Worm (Caenorhabditis elegans) whole organism, L1 larva: ENCODE data around the gene clc-9.

ENCODE experiments used
- C04F5.9 ChIP-seq: sonication (generic microtip); optimal IDR thresholded peaks from 2 replicates; lab custom pipeline; 2016; ENCODE audit warnings: missing genetic modification characterization, missing compliant biosample characterization
- C16A3.4 ChIP-seq: fragments of 150-350 bp; optimal IDR thresholded peaks from 2 replicates; lab custom pipeline; 2014; ENCODE audit warnings: missing biosample characterization, missing genetic modification characterization
- aha-1 ChIP-seq: fragments of 150-350 bp; optimal IDR thresholded peaks from 2 replicates; lab custom pipeline; 2014; ENCODE audit warnings: missing biosample characterization, missing genetic modification characterization
- ama-1 ChIP-seq: fragments of 150-350 bp; optimal IDR thresholded peaks from 2 replicates; lab custom pipeline; 2014
- ceh-63 ChIP-seq: fragments of 200-800 bp; sonication (Bioruptor generic); optimal IDR thresholded peaks from 2 replicates; lab custom pipeline; 2018; ENCODE audit warnings: mild to moderate bottlenecking, missing genetic modification characterization, missing compliant biosample characterization
- ceh-82 ChIP-seq, 3 experiments: fragments of 150-350 bp in 1 of 3; sonication (generic microtip) in 2 of 3; optimal IDR thresholded peaks; 2 replicates each; lab custom pipeline; 2014 to 2017; ENCODE audit warnings: missing biosample characterization in 3 of 3, missing genetic modification characterization in 3 of 3
- ceh-90 ChIP-seq: sonication (generic microtip); optimal IDR thresholded peaks from 2 replicates; lab custom pipeline; 2016; ENCODE audit warnings: missing genetic modification characterization, missing compliant biosample characterization
- efl-1 ChIP-seq, 4 experiments: fragments of 150-350 bp; optimal IDR thresholded peaks in 3 of 4; peaks in 1 of 4; 1 replicate in 1 of 4; 2 replicates in 3 of 4; lab custom pipeline; 2014; ENCODE audit warnings: missing biosample characterization in 2 of 4, missing genetic modification characterization in 2 of 4, missing genetic modification reagents in 2 of 4
- elt-2 ChIP-seq: sonication (generic microtip); optimal IDR thresholded peaks from 2 replicates; lab custom pipeline; 2016; ENCODE audit warnings: missing genetic modification characterization, mild to moderate bottlenecking, inconsistent platforms, missing compliant biosample characterization, missing genetic modification reagents
- ets-5 ChIP-seq: fragments of 200-800 bp; sonication (Bioruptor generic); IDR thresholded peaks from 2 replicates; pipeline ENCODE4 v1.3.6; 2022; ENCODE audit warnings: missing genetic modification characterization, missing compliant biosample characterization
- fkh-4 ChIP-seq: sonication (generic microtip); optimal IDR thresholded peaks from 2 replicates; lab custom pipeline; 2016; ENCODE audit warnings: missing compliant biosample characterization, missing genetic modification characterization, borderline replicate concordance
- grh-1 ChIP-seq: fragments of 200-800 bp; sonication (Bioruptor generic); IDR thresholded peaks from 2 replicates; pipeline ENCODE4 v1.3.6; 2022; ENCODE audit warnings: missing genetic modification reagents, missing genetic modification characterization, missing compliant biosample characterization
- hlh-17 ChIP-seq: fragments of 200-800 bp; sonication (Bioruptor generic); optimal IDR thresholded peaks from 2 replicates; lab custom pipeline; 2018; ENCODE audit warnings: missing genetic modification characterization, mild to moderate bottlenecking, missing compliant biosample characterization, moderate library complexity, borderline replicate concordance
- hpl-2 ChIP-seq: fragments of 150-350 bp; optimal IDR thresholded peaks from 2 replicates; lab custom pipeline; 2014; ENCODE audit warnings: missing biosample characterization, missing genetic modification reagents, missing genetic modification characterization
- jun-1 ChIP-seq: fragments of 150-350 bp; optimal IDR thresholded peaks from 2 replicates; lab custom pipeline; 2014; ENCODE audit warnings: missing biosample characterization, missing genetic modification reagents, missing genetic modification characterization
- lin-14 ChIP-seq: fragments of 200-800 bp; sonication (Bioruptor generic); optimal IDR thresholded peaks from 2 replicates; lab custom pipeline; 2018; ENCODE audit warnings: mild to moderate bottlenecking, missing genetic modification characterization, moderate library complexity, missing compliant biosample characterization
- lin-15B ChIP-seq: fragments of 150-350 bp; sonication (generic microtip); optimal IDR thresholded peaks from 3 replicates; lab custom pipeline; 2014; ENCODE audit warnings: missing biosample characterization, missing genetic modification characterization
- lin-35 ChIP-seq, 2 experiments: fragments of 150-350 bp; optimal IDR thresholded peaks; 2 replicates each; lab custom pipeline; 2014; ENCODE audit warnings: missing biosample characterization in 2 of 2, missing genetic modification characterization in 2 of 2, missing genetic modification reagents in 2 of 2
- lin-39 ChIP-seq: fragments of 150-350 bp; optimal IDR thresholded peaks from 2 replicates; lab custom pipeline; 2014; ENCODE audit warnings: missing biosample characterization, missing genetic modification reagents, missing genetic modification characterization
- lsy-2 ChIP-seq, 2 experiments: fragments of 150-350 bp; optimal IDR thresholded peaks; 2 replicates each; lab custom pipeline; 2014; ENCODE audit warnings: missing biosample characterization in 2 of 2, missing genetic modification characterization in 2 of 2
- mab-9 ChIP-seq: fragments of 200-800 bp; sonication (Bioruptor generic); IDR thresholded peaks from 2 replicates; pipeline ENCODE4 v1.3.6; 2022; ENCODE audit warnings: missing genetic modification reagents, missing genetic modification characterization, missing compliant biosample characterization
- mdl-1 ChIP-seq, 2 experiments: fragments of 150-350 bp; optimal IDR thresholded peaks; 2 replicates each; lab custom pipeline; 2014 to 2017; ENCODE audit warnings: missing biosample characterization in 2 of 2, missing genetic modification characterization in 2 of 2, inconsistent platforms in 1 of 2
- nhr-11 ChIP-seq: fragments of 150-350 bp; optimal IDR thresholded peaks from 2 replicates; lab custom pipeline; 2014; ENCODE audit warnings: missing biosample characterization, missing genetic modification characterization
- nhr-12 ChIP-seq: sonication (generic microtip); optimal IDR thresholded peaks from 2 replicates; lab custom pipeline; 2017; ENCODE audit warnings: missing biosample characterization, missing genetic modification characterization
- nhr-19 ChIP-seq: fragments of 200-800 bp; sonication (Bioruptor generic); conservative IDR thresholded peaks from 2 replicates; pipeline ENCODE4 v1.3.6; 2022; ENCODE audit warnings: missing genetic modification characterization, missing compliant biosample characterization
- nhr-20 ChIP-seq: sonication (generic microtip); optimal IDR thresholded peaks from 2 replicates; lab custom pipeline; 2016; ENCODE audit warnings: mild to moderate bottlenecking, missing genetic modification characterization, missing compliant biosample characterization
- nhr-237 ChIP-seq: fragments of 150-350 bp; optimal IDR thresholded peaks from 2 replicates; lab custom pipeline; 2014; ENCODE audit warnings: missing biosample characterization, missing genetic modification characterization
- nhr-47 ChIP-seq: sonication (generic microtip); optimal IDR thresholded peaks from 2 replicates; lab custom pipeline; 2016; ENCODE audit warnings: mild to moderate bottlenecking, missing genetic modification characterization, moderate library complexity, missing compliant biosample characterization
- nhr-71 ChIP-seq: sonication (generic microtip); optimal IDR thresholded peaks from 2 replicates; lab custom pipeline; 2016; ENCODE audit warnings: mild to moderate bottlenecking, missing genetic modification characterization, moderate library complexity, missing compliant biosample characterization
- nhr-76 ChIP-seq: sonication (generic microtip); optimal IDR thresholded peaks from 2 replicates; lab custom pipeline; 2017; ENCODE audit warnings: missing biosample characterization, missing genetic modification characterization
- nhr-77 ChIP-seq: fragments of 150-350 bp; optimal IDR thresholded peaks from 2 replicates; lab custom pipeline; 2014; ENCODE audit warnings: missing biosample characterization, missing genetic modification characterization
- pag-3 ChIP-seq: sonication (generic microtip); optimal IDR thresholded peaks from 2 replicates; lab custom pipeline; 2017; ENCODE audit warnings: missing genetic modification characterization, mild to moderate bottlenecking, missing compliant biosample characterization, antibody characterized with exemption, borderline replicate concordance; ENCODE audit not compliant: insufficient read depth
- rnt-1 ChIP-seq: sonication (generic microtip); optimal IDR thresholded peaks from 2 replicates; lab custom pipeline; 2016; ENCODE audit warnings: mild to moderate bottlenecking, missing genetic modification characterization, moderate library complexity, missing compliant biosample characterization
- snu-23 ChIP-seq: sonication (generic microtip); optimal IDR thresholded peaks from 2 replicates; lab custom pipeline; 2016; ENCODE audit warnings: missing genetic modification characterization, missing compliant biosample characterization
- sox-4 ChIP-seq: sonication (generic microtip); optimal IDR thresholded peaks from 2 replicates; lab custom pipeline; 2016; ENCODE audit warnings: missing genetic modification characterization, missing compliant biosample characterization
- swsn-7 ChIP-seq: sonication (generic microtip); optimal IDR thresholded peaks from 2 replicates; lab custom pipeline; 2016; ENCODE audit warnings: missing genetic modification characterization, missing compliant biosample characterization
- tbx-2 ChIP-seq: sonication (generic microtip); optimal IDR thresholded peaks from 2 replicates; lab custom pipeline; 2016; ENCODE audit warnings: missing genetic modification characterization, missing compliant biosample characterization
- tlp-1 ChIP-seq: fragments of 150-350 bp; optimal IDR thresholded peaks from 2 replicates; lab custom pipeline; 2014; ENCODE audit warnings: missing biosample characterization, missing genetic modification characterization
- unc-130 ChIP-seq: fragments of 150-350 bp; optimal IDR thresholded peaks from 2 replicates; lab custom pipeline; 2017; ENCODE audit warnings: missing biosample characterization, missing genetic modification characterization, inconsistent platforms
- unc-62 ChIP-seq: fragments of 150-350 bp; optimal IDR thresholded peaks from 2 replicates; lab custom pipeline; 2014; ENCODE audit warnings: missing biosample characterization, missing genetic modification reagents, missing genetic modification characterization
- unc-98 ChIP-seq: fragments of 200-800 bp; sonication (Bioruptor generic); IDR thresholded peaks from 2 replicates; pipeline ENCODE4 v1.3.6; 2022; ENCODE audit warnings: missing genetic modification characterization, missing compliant biosample characterization
- vab-15 ChIP-seq: sonication (generic microtip); optimal IDR thresholded peaks from 2 replicates; lab custom pipeline; 2017; ENCODE audit warnings: missing genotype, mild to moderate bottlenecking, missing genetic modification characterization, missing compliant biosample characterization
- xbp-1 ChIP-seq: sonication (generic microtip); optimal IDR thresholded peaks from 2 replicates; lab custom pipeline; 2016; ENCODE audit warnings: missing genetic modification characterization, missing compliant biosample characterization
- zip-4 ChIP-seq: fragments of 200-800 bp; sonication (Bioruptor generic); optimal IDR thresholded peaks from 2 replicates; lab custom pipeline; 2018; ENCODE audit warnings: mild to moderate bottlenecking, missing genetic modification characterization, moderate library complexity, missing compliant biosample characterization
- ztf-4 ChIP-seq: fragments of 150-350 bp; optimal IDR thresholded peaks from 2 replicates; lab custom pipeline; 2014; ENCODE audit warnings: missing biosample characterization, missing genetic modification characterization

clc-9 gene

DNA sequence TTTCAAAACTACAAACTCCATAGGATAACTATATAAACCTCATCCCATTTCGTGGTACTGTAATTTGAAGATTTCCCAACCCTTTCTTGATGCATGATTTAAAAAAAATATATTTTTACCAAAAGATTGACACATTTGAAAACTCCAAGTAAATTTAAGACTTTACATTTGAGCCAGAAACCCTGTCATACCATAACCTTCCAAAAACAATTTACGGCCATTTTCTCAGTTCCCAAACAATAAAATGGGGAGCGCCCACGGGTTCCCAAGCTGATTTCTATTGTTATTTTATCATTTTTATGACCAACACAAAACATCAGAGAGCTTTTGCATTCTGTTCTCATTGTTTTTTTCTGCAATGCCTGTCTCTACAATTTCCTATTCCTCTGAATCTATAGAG lies at the start of gene clc-9:
Gene clc-9 (plus strand): TSS at position 301 of the 400 bp plus-strand sequence.
- TF ChIP-seq nhr-76 (tag; lab: Kevin White, UChicago) (no peak), ets-5 (GFP tag; lab: Robert Waterston, UW) (no peak), lin-35 (GFP tag; optimal IDR thresholded peaks at IDR 0.05; lab: Kevin White, UChicago) (no peak), pag-3 (tag; lab: Kevin White, UChicago) (no peak), efl-1 (optimal IDR thresholded peaks at IDR 0.05; lab: Kevin White, UChicago) (no peak), efl-1 (GFP tag; optimal IDR thresholded peaks at IDR 0.05 in 1 of 2; lab: Kevin White, UChicago) (peak in 1 of 2 experiments; percentile 27), C16A3.4 (tag; lab: Kevin White, UChicago) (no peak)

DNA sequence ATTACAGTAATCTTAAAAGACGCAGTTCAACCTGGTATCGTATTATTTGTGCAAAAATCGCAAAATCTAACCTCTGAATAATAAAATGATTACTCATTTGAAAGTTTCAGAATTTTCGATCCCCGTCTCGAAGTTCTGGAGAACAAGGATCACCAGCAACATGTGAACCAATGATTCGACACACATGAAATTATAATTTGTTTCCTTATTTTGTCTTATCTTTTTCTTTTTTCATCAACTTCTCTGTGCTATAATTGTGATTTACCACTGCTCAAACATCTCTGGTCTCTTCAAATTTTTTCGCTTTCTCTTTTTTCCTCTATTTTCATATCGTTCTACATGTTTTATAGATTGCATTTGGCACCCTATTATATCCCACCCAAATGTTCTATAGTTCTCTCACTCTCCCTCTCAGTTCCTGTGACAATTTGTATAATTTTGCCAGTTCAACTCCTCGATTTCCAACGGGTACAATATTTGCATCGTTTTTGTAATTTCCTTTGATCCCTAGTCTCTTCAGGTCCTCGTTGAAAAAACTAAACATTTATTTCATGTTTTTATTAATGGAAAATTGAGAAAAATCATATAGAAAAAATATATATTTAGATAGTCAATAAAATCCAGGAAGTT lies 49.6 kb upstream of the clc-9 start:
- TF ChIP-seq ztf-4 (tag; lab: Kevin White, UChicago) (peak; percentile 35), nhr-71 (tag; lab: Kevin White, UChicago) (peak; percentile 70), nhr-237 (tag; lab: Kevin White, UChicago) (no peak), unc-98 (no peak), swsn-7 (tag; lab: Kevin White, UChicago) (peak; percentile 17), snu-23 (GFP tag; lab: Kevin White, UChicago) (peak; percentile 18), efl-1 (optimal IDR thresholded peaks at IDR 0.05; lab: Kevin White, UChicago) (no peak), efl-1 (GFP tag; optimal IDR thresholded peaks at IDR 0.05 in 1 of 2; lab: Kevin White, UChicago) (peak in 1 of 2 experiments; percentile 14), nhr-77 (no peak), lsy-2 (tag; optimal IDR thresholded peaks at IDR 0.05; lab: Kevin White, UChicago) (peak; percentile 43 to 47), ceh-63 (GFP tag; lab: Kevin White, UChicago) (no peak), rnt-1 (peak; percentile 35), nhr-19 (GFP tag; lab: Robert Waterston, UW) (peak; percentile 28; the same call in 1 of the 2 replicates), nhr-11 (tag; lab: Kevin White, UChicago) (peak; percentile 2), nhr-20 (peak; percentile 7)
- TF ChIP-seq, all 84 proteins: peak for 10

DNA sequence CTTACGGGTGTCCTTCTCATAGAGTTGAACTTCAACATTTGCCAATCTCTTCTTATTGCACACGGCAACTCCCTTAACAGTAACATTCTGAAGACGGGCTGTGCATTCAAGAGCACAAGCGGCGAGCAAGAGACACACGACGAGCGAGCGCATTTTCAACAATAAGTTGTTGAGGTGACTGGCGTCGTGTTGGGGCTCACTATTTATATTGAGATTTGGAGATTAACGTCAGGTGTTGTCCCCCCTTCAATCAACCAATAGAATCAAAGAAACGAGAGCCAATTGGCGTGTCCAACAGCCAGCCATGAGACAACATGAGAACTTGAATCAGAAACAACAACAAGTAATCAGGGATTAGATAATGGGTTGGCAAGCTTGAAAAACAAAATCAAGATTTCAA lies 48.8 kb upstream of the clc-9 start, which contains the start of gene ttr-16:
Gene ttr-16 (minus strand): TSS at position 176 of the 400 bp plus-strand sequence.
- TF ChIP-seq unc-98, result no peak
- TF ChIP-seq hlh-17 (GFP tag; lab: Kevin White, UChicago), result no peak
- TF ChIP-seq elt-2 (tag; lab: Kevin White, UChicago), result no peak
- TF ChIP-seq ztf-4 (tag; lab: Kevin White, UChicago), result peak; percentile 21
- TF ChIP-seq tbx-2 (tag; lab: Kevin White, UChicago), result no peak
- no peak for TF ChIP-seq C04F5.9 (tag; lab: Kevin White, UChicago)
- no peak for TF ChIP-seq ceh-90 (tag; lab: Kevin White, UChicago)
- TF ChIP-seq mab-9 (GFP tag; lab: Robert Waterston, UW), result no peak
- TF ChIP-seq unc-130, result peak; percentile 42
- TF ChIP-seq nhr-76 (tag; lab: Kevin White, UChicago), result no peak
- peak; percentile 50 for TF ChIP-seq snu-23 (GFP tag; lab: Kevin White, UChicago)
- no peak for TF ChIP-seq hpl-2
- no peak for TF ChIP-seq aha-1 (tag; lab: Kevin White, UChicago)
- TF ChIP-seq jun-1 (tag; lab: Kevin White, UChicago), result no peak
- TF ChIP-seq nhr-11 (tag; lab: Kevin White, UChicago), result no peak
- peak in 1 of 2 experiments; percentile 10 for TF ChIP-seq efl-1 (optimal IDR thresholded peaks at IDR 0.05; lab: Kevin White, UChicago)
- TF ChIP-seq efl-1 (GFP tag; optimal IDR thresholded peaks at IDR 0.05 in 1 of 2; lab: Kevin White, UChicago), result no peak
- no peak for TF ChIP-seq unc-62 (GFP tag; lab: Kevin White, UChicago)
- no peak for TF ChIP-seq ceh-82 (tag; optimal IDR thresholded peaks at IDR 0.05; lab: Kevin White, UChicago)
- TF ChIP-seq lin-15B (tag; lab: Kevin White, UChicago), result no peak
- TF ChIP-seq lin-14 (GFP tag; lab: Kevin White, UChicago), result peak; percentile 63
- peak; percentile 31 for TF ChIP-seq nhr-47
- peak; percentile 87 for TF ChIP-seq ama-1 (lab: Kevin White, UChicago)
- TF ChIP-seq fkh-4 (tag; lab: Kevin White, UChicago), result no peak
- peak; percentile 51 for TF ChIP-seq nhr-19 (GFP tag; lab: Robert Waterston, UW)
- peak; percentile 80 for TF ChIP-seq nhr-71 (tag; lab: Kevin White, UChicago)
- peak; percentile 34 for TF ChIP-seq lin-39 (tag; lab: Kevin White, UChicago)
- no peak for TF ChIP-seq nhr-12 (tag; lab: Kevin White, UChicago)
- TF ChIP-seq C16A3.4 (tag; lab: Kevin White, UChicago), result no peak
- TF ChIP-seq vab-15 (tag; lab: Kevin White, UChicago), result no peak
- TF ChIP-seq sox-4 (tag; lab: Kevin White, UChicago), result no peak
- peak; percentile 85 for TF ChIP-seq rnt-1
- peak; percentile 11 for TF ChIP-seq nhr-20
- TF ChIP-seq grh-1 (GFP tag; lab: Robert Waterston, UW), result no peak
- no peak for TF ChIP-seq zip-4 (GFP tag; lab: Kevin White, UChicago)
- peak in 1 of 2 experiments; percentile 0 for TF ChIP-seq mdl-1 (tag; optimal IDR thresholded peaks at IDR 0.05; lab: Kevin White, UChicago)
- TF ChIP-seq xbp-1 (tag; lab: Kevin White, UChicago), result peak; percentile 23
- no peak for TF ChIP-seq tlp-1
